Worm (Caenorhabditis elegans) whole organism, L4/young adult: ENCODE measurements around the gene F22E5.21.
"Not testable (repeated sequence)": the region's sequence is repeated elsewhere in the genome, so short reads cannot be mapped to it uniquely, and the experiment has no call there.

ENCODE experiments used
- W03F9.2 ChIP-seq: fragments of 150-350 bp; optimal IDR thresholded peaks from 2 replicates; lab custom pipeline; 2014; ENCODE audit warnings: missing biosample characterization, missing genetic modification characterization
- dao-5 ChIP-seq: sonication (generic microtip); optimal IDR thresholded peaks from 2 replicates; lab custom pipeline; 2016; ENCODE audit warnings: missing genotype, missing genetic modification characterization, moderate library complexity, missing compliant biosample characterization
- him-1 ChIP-seq: sonication (generic microtip); optimal IDR thresholded peaks from 2 replicates; lab custom pipeline; 2016; ENCODE audit warnings: missing genotype, missing genetic modification reagents, missing genetic modification characterization, missing compliant biosample characterization

The F22E5.21 gene

ce11 chrII:2637359-2637758, at the start of gene F22E5.21:
TSS of gene F22E5.21 (minus strand) at chrII:2637459.
- TF ChIP-seq W03F9.2 (tag; lab: Kevin White, UChicago), result no peak
- TF ChIP-seq dao-5, result no peak
- no peak for TF ChIP-seq him-1

DNA sequence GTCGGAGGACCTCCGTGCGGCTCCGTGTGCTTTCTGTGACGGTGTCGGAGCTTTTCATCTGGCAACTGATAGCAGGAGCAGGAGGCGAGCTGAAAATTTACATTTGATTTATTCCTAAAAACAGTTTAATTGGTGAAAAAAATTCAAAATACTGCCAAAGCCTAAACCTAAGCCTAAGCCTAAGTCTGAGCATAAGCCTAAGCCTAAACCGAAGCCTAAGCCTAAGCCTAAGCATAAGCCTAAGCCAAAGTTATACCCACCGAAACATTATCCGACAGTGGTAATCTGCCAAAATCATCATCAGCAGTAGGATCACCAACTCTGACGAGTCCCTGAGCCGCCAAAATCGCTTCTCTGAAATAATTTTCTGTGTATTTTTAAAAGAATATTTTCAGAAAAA, 47.5 kb upstream of the F22E5.21 start:
- TF ChIP-seq dao-5 (no peak), him-1 (no peak), W03F9.2 (tag; lab: Kevin White, UChicago) (no peak)

ce11 chrII:2684208-2684607, 46.9 kb upstream of the F22E5.21 start, which contains the start of gene ceh-87:
TSS of gene ceh-87 (minus strand) at chrII:2684308.
- TF ChIP-seq dao-5 (no peak), W03F9.2 (tag; lab: Kevin White, UChicago) (no peak), him-1 (no peak)

- no peak for TF ChIP-seq W03F9.2 (tag; lab: Kevin White, UChicago)
Measured at ce11 chrII:2681118-2681517, 43.9 kb upstream of the F22E5.21 start, which contains the start of gene F34D6.1. TSS of gene F34D6.1 (minus strand) at chrII:2681218.

- TF ChIP-seq W03F9.2 (tag; lab: Kevin White, UChicago) (no peak), him-1 (no peak), dao-5 (no peak)
Measured at ce11 chrII:2677534-2678168, 40.4 kb upstream of the F22E5.21 start, which contains the start of gene F22E5.17. TSS of gene F22E5.17 (plus strand) at chrII:2678041.

- TF ChIP-seq W03F9.2 (tag; lab: Kevin White, UChicago); dao-5; him-1: not testable (repeated sequence)
Measured at ce11 chrII:2673534-2673933, 36.3 kb upstream of the F22E5.21 start, which contains the start of the genes F22E5.20 and F22E5.1. TSS of gene F22E5.20 (minus strand) at chrII:2673634. TSS of gene F22E5.1 (plus strand) at chrII:2673775.

- TF ChIP-seq dao-5; him-1; W03F9.2 (tag; lab: Kevin White, UChicago): not testable (repeated sequence)
Measured at ce11 chrII:2672320-2672719, 35.1 kb upstream of the F22E5.21 start, which contains the start of gene sri-57. TSS of gene sri-57 (minus strand) at chrII:2672420.

DNA sequence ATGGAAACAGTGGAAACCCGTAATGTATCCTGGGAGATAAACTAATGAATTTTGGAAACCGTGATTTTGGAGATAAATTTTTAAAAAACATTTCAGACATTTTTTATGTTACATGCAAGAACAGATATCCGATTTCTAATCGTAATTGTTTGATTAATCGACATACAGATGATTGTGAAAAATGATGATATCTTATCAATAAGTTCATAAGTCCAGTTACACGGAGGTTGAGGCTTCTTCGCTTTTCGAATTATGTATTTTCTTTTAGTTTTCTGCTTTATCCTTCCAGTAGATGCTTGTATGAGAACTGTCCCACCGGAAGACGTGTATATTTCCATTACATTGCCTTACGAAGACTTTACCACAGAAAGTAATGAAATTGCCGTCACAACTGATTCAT, 28.3 kb upstream of the F22E5.21 start, which contains the start of gene F22E5.22:
Gene F22E5.22, plus strand, starts transcription at position 301 of the 400 bp plus-strand sequence.
- no peak for TF ChIP-seq dao-5
- no peak for TF ChIP-seq him-1
- no peak for TF ChIP-seq W03F9.2 (tag; lab: Kevin White, UChicago)

ce11 chrII:2665081-2665480, 27.8 kb upstream of the F22E5.21 start, which contains the start of gene F22E5.2:
TSS of gene F22E5.2 (plus strand) at chrII:2665381.
- TF ChIP-seq him-1; W03F9.2 (tag; lab: Kevin White, UChicago); dao-5: not testable (repeated sequence)

- TF ChIP-seq dao-5, result no peak
- no peak for TF ChIP-seq W03F9.2 (tag; lab: Kevin White, UChicago)
- no peak for TF ChIP-seq him-1
Measured at ce11 chrII:2659364-2659763, 22.1 kb upstream of the F22E5.21 start, which contains the start of gene gcy-21. TSS of gene gcy-21 (plus strand) at chrII:2659664.

DNA sequence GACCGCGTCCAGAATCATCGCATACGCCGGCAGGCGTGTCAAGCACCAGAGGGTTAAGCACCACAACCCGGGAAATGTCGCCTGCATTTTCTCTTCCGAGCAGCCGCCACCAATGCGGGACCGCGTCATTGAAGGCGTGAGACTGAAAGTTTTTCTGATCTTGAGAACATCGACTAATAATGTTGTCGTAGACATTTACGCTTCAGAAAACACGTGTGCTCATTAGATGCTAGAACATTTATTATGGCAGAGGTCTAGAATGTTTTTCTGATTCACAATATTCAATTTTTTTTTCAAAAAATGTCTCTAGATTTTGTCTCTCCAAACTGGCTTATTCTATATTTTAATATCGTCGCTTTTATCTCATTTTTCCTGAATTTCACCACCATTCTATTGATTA, 19.3 kb upstream of the F22E5.21 start, which contains the start of gene sri-47:
Gene sri-47, plus strand, starts transcription at position 301 of the 400 bp plus-strand sequence.
- no peak for TF ChIP-seq dao-5
- no peak for TF ChIP-seq W03F9.2 (tag; lab: Kevin White, UChicago)
- no peak for TF ChIP-seq him-1

- no peak for TF ChIP-seq dao-5
- TF ChIP-seq W03F9.2 (tag; lab: Kevin White, UChicago), result no peak
- TF ChIP-seq him-1, result no peak
Measured at ce11 chrII:2649539-2649938, 12.3 kb upstream of the F22E5.21 start, which contains the start of the genes F22E5.13 and F22E5.6. TSS of gene F22E5.13 (minus strand) at chrII:2649639. TSS of gene F22E5.6 (plus strand) at chrII:2649835.

DNA sequence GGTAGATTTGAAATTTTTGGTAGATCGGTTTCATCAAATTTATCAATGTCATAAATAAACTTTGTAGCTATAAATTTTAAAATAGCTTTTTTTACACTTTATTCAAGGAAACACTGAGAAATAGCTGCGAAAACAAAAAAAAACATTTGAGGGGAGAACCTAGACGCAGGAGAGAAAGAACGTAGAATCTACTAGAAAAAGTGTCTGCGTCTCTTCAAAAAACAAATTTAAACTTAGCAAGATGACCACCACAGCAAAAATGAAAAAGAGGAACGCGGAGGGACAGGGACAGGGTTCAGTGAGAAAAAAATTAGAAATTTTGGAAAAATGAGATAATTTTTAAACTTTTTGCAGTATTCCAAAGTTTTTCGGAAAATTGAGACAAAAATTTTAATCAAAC, 11.8 kb upstream of the F22E5.21 start:
- TF ChIP-seq W03F9.2 (tag; lab: Kevin White, UChicago), result no peak
- no peak for TF ChIP-seq him-1
- no peak for TF ChIP-seq dao-5

DNA sequence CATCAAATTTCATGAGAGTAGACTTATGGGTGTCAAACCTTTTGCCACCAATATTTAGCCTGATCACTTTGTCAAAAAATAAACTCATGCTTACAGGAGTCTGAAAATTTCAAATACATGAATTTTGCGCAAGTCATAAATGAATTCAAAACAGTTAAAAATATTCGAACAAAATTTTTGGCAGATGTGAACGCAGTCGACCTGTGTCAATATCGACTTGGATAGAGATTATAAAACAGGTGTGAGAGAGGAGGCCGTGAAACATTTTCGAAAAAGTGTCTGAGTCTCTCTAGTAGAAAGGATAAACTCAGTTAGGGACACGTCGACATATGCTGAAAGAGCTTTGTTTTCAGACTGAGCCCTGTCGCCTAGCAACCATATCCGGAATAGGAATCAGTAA, 9.5 kb upstream of the F22E5.21 start, which contains the start of gene F22E5.12:
Gene F22E5.12, minus strand, starts transcription at position 101 of the 400 bp plus-strand sequence.
- TF ChIP-seq him-1; dao-5; W03F9.2 (tag; lab: Kevin White, UChicago): not testable (repeated sequence)

DNA sequence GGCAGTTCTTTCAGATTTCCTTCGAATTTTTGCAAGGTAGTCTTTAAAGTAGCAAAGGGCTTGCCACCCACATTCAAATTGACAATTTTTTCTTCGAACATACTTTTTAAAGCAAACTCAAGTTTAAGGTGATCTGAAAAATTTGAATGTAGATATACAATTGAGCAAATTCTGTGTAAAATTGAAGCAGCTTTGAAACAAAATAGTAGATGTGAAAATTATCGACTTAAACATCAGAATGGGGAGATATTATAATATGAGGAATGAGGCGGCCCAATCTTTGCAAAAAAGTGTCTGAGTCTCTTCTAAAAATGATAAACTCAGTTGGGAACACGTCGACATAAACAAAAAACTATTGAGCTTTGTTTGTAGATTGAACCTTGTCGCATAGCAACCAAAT, 7.2 kb upstream of the F22E5.21 start, which contains the start of gene F22E5.11:
Gene F22E5.11, minus strand, starts transcription at position 101 of the 400 bp plus-strand sequence.
- TF ChIP-seq him-1 (no peak), W03F9.2 (tag; lab: Kevin White, UChicago) (no peak), dao-5 (no peak)
